Worm (Caenorhabditis elegans): Measurements from ENCODE around the gene nhr-94.

- no peak for TF ChIP-seq daf-12 (tag; optimal IDR thresholded peaks at IDR 0.05)
- no peak for TF ChIP-seq ceh-28 (tag; optimal IDR thresholded peaks at IDR 0.05)
- TF ChIP-seq nhr-76 (tag; optimal IDR thresholded peaks at IDR 0.05), result no peak
- no peak for TF ChIP-seq snpc-4 (tag; optimal IDR thresholded peaks at IDR 0.05)
- no peak for TF ChIP-seq egl-5 (tag; optimal IDR thresholded peaks at IDR 0.05)
- TF ChIP-seq nhr-11 (tag; optimal IDR thresholded peaks at IDR 0.05), result no peak
These were observed 48.3 kb downstream of the nhr-94 start, which contains the start of gene clec-45 for ce11 chrV:7637801-7638200.
